Worm (Caenorhabditis elegans): ENCODE data around the gene dpy-8.

The dpy-8 gene

DNA sequence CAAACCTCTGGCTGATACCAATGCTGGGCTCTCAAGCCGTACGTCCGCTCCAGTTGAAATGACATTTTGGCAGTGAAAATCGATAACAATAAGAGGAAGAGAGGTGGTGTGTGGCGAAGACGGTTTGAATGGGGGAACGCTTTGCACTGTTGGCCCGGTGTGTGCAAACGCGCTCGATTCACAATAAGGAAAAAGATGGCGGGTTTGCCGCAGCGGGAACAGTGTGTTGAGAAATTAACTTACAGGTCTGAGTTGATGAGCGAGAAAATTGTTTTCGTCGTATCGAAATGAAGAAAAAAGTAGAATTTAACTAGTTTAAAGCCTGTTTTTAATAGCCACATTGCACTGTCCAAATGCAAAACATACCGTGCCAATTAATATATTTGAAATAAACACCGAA, 28.8 kb upstream of the dpy-8 start, which contains the start of gene metl-9:
Gene metl-9, minus strand, starts transcription at position 101 of the 400 bp plus-strand sequence.
- TF ChIP-seq lim-6 (tag; optimal IDR thresholded peaks at IDR 0.05) = no peak
- no peak for TF ChIP-seq nfya-1 (tag; optimal IDR thresholded peaks at IDR 0.05)
- TF ChIP-seq odd-2 (tag; optimal IDR thresholded peaks at IDR 0.05) = no peak
- TF ChIP-seq ceh-19 (GFP tag; optimal IDR thresholded peaks at IDR 0.05) = no peak
- TF ChIP-seq ceh-14 (tag; optimal IDR thresholded peaks at IDR 0.05) = no peak
- TF ChIP-seq elt-4 (tag; optimal IDR thresholded peaks at IDR 0.05) = no peak
- no peak for TF ChIP-seq pha-4 (tag; optimal IDR thresholded peaks at IDR 0.05)
- no peak for TF ChIP-seq ceh-6 (GFP tag; optimal IDR thresholded peaks at IDR 0.05)
- no peak for TF ChIP-seq F13H6.1 (tag; optimal IDR thresholded peaks at IDR 0.05)

DNA sequence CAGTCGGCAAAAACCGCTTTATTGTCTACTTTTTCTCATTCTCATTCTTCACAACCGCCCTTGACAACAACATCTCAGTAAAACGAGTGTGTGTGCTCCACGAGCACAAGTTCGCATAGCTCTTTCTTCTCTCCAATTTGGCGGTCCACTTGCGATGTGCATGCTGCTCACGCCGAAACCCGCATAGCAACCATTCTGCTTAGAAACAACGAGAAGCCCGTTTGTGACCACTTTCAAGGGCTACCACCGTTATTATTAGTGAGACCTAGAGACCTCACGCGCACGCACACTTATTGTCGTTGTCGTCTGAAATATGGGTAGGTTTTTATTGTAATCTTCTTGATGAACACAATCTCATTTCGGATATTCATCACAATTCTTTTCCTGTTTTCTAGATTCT, 24.0 kb upstream of the dpy-8 start, which contains the start of gene zchc-1A:
Gene zchc-1A, plus strand, starts transcription at position 114 of the 400 bp plus-strand sequence.
- no peak for TF ChIP-seq ceh-24 (tag; optimal IDR thresholded peaks at IDR 0.05)
- TF ChIP-seq tbx-2 (tag; optimal IDR thresholded peaks at IDR 0.05) = no peak
- TF ChIP-seq K09A11.1 (tag; optimal IDR thresholded peaks at IDR 0.05; ENCODE audit: insufficient read depth) = no peak
- TF ChIP-seq ref-2 (tag; optimal IDR thresholded peaks at IDR 0.05) = no peak
- no peak for TF ChIP-seq ceh-6 (GFP tag; optimal IDR thresholded peaks at IDR 0.05)
- no peak for TF ChIP-seq nfya-1 (tag; optimal IDR thresholded peaks at IDR 0.05)
- no peak for TF ChIP-seq elt-2 (tag; optimal IDR thresholded peaks at IDR 0.05)
- no peak for TF ChIP-seq ceh-18 (tag; optimal IDR thresholded peaks at IDR 0.05)
- TF ChIP-seq pha-2 (tag; optimal IDR thresholded peaks at IDR 0.05) = no peak
- no peak for TF ChIP-seq syd-9 (tag; optimal IDR thresholded peaks at IDR 0.05)

ce11 chrX:5171085-5171484, 20.8 kb upstream of the dpy-8 start, which contains the start of gene T03G11.10:
Gene T03G11.10 (minus strand): TSS chrX:5171185.
- TF ChIP-seq ceh-19 (GFP tag; optimal IDR thresholded peaks at IDR 0.05) (no peak), fax-1 (tag; optimal IDR thresholded peaks at IDR 0.05) (no peak), nfya-1 (tag; optimal IDR thresholded peaks at IDR 0.05) (no peak), ceh-18 (tag; optimal IDR thresholded peaks at IDR 0.05) (no peak), ceh-2 (tag; optimal IDR thresholded peaks at IDR 0.05) (no peak), zip-5 (tag; optimal IDR thresholded peaks at IDR 0.05) (no peak), C08G9.2 (tag; optimal IDR thresholded peaks at IDR 0.05) (no peak), tbx-7 (tag; optimal IDR thresholded peaks at IDR 0.05) (no peak), ceh-24 (tag; optimal IDR thresholded peaks at IDR 0.05) (no peak), hlh-15 (tag; optimal IDR thresholded peaks at IDR 0.05) (no peak), syd-9 (tag; optimal IDR thresholded peaks at IDR 0.05) (no peak), tbx-2 (tag; optimal IDR thresholded peaks at IDR 0.05) (no peak), pat-9 (tag; optimal IDR thresholded peaks at IDR 0.05) (no peak)

DNA sequence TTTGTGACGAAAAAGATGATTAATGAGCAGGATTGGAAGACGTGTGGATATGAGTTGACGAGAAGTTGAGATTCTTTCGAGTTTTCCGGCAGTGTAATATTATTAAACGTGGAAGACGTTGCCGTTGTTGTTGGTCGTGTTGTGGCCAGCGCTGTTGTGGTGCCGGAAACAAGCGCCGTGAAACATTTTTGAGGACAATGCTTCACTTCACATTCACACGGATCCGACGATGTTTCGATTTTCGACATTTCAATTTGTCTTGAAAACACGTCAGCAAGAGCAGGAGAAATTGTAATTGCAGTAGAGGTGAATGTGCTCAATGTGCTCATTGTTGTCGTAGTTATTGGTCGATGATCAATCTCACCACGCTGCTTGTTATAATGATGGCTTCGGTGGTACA, 18.5 kb upstream of the dpy-8 start:
- TF ChIP-seq unc-42 (tag; optimal IDR thresholded peaks at IDR 0.05) (no peak), madf-2 (tag; optimal IDR thresholded peaks at IDR 0.05) (no peak), hlh-15 (tag; optimal IDR thresholded peaks at IDR 0.05) (no peak), ceh-48 (tag; optimal IDR thresholded peaks at IDR 0.05) (no peak), mec-3 (tag; optimal IDR thresholded peaks at IDR 0.05; ENCODE audit: borderline replicate concordance) (no peak), ceh-24 (tag; optimal IDR thresholded peaks at IDR 0.05) (no peak), sox-4 (tag; optimal IDR thresholded peaks at IDR 0.05) (no peak), ref-2 (tag; optimal IDR thresholded peaks at IDR 0.05) (no peak), K09A11.1 (tag; optimal IDR thresholded peaks at IDR 0.05; ENCODE audit: insufficient read depth) (no peak), ets-4 (tag; optimal IDR thresholded peaks at IDR 0.05) (no peak), unc-3 (GFP tag; conservative IDR thresholded peaks at IDR 0.05) (no peak), unc-3 (tag; optimal IDR thresholded peaks at IDR 0.05) (no peak), dve-1 (tag; optimal IDR thresholded peaks at IDR 0.05) (no peak), ceh-22 (tag; optimal IDR thresholded peaks at IDR 0.05) (no peak)

ce11 chrX:5165037-5165436, 14.8 kb upstream of the dpy-8 start, which contains the start of gene mans-3:
Gene mans-3 (plus strand): TSS chrX:5165395.
- TF ChIP-seq ceh-34 (tag; optimal IDR thresholded peaks at IDR 0.05) = peak; percentile 69
- peak; percentile 22 for TF ChIP-seq npax-4 (tag; optimal IDR thresholded peaks at IDR 0.05)
- peak; percentile 15 for TF ChIP-seq pha-2 (tag; optimal IDR thresholded peaks at IDR 0.05)
- peak; percentile 90 for TF ChIP-seq ref-2 (tag; optimal IDR thresholded peaks at IDR 0.05)
- peak; percentile 72 for TF ChIP-seq elt-2 (tag; optimal IDR thresholded peaks at IDR 0.05)
- TF ChIP-seq lin-11 (tag; optimal IDR thresholded peaks at IDR 0.05) = peak; percentile 23
- TF ChIP-seq ahr-1 (tag; optimal IDR thresholded peaks at IDR 0.05) = no peak
- peak; percentile 29 for TF ChIP-seq ceh-6 (GFP tag; optimal IDR thresholded peaks at IDR 0.05)
- TF ChIP-seq ceh-22 (tag; optimal IDR thresholded peaks at IDR 0.05) = no peak
- TF ChIP-seq K02D7.2 (tag; optimal IDR thresholded peaks at IDR 0.05) = no peak
- peak; percentile 39 for TF ChIP-seq ets-4 (tag; optimal IDR thresholded peaks at IDR 0.05)
- peak; percentile 51 for TF ChIP-seq ceh-2 (tag; optimal IDR thresholded peaks at IDR 0.05)
- no peak for TF ChIP-seq odd-2 (tag; optimal IDR thresholded peaks at IDR 0.05)
- TF ChIP-seq pha-4 (tag; optimal IDR thresholded peaks at IDR 0.05) = no peak
- no peak for TF ChIP-seq elt-4 (tag; optimal IDR thresholded peaks at IDR 0.05)
- TF ChIP-seq unc-86 (tag; optimal IDR thresholded peaks at IDR 0.05) = peak; percentile 65
- peak; percentile 34 for TF ChIP-seq fax-1 (tag; optimal IDR thresholded peaks at IDR 0.05)
- peak; percentile 91 for TF ChIP-seq nfya-1 (tag; optimal IDR thresholded peaks at IDR 0.05)
- no peak for TF ChIP-seq mec-3 (tag; optimal IDR thresholded peaks at IDR 0.05; ENCODE audit: borderline replicate concordance)
- peak; percentile 79 for TF ChIP-seq tbx-2 (tag; optimal IDR thresholded peaks at IDR 0.05)
- TF ChIP-seq gmeb-2 (tag; optimal IDR thresholded peaks at IDR 0.05) = peak; percentile 56
- no peak for TF ChIP-seq ceh-30 (tag; optimal IDR thresholded peaks at IDR 0.05)
